Worm (Caenorhabditis elegans) whole organism, L2 larva: ENCODE data around the gene atf-2.
A peak's percentile ranks its signal among the peaks of the same experiment; 100 is the strongest.

Experiments
- C34F6.9 ChIP-seq: fragments of 150-350 bp; optimal IDR thresholded peaks from 2 replicates; lab custom pipeline; 2014; ENCODE audit warnings: missing biosample characterization, missing genetic modification characterization
- F13H6.1 ChIP-seq: sonication (generic microtip); optimal IDR thresholded peaks from 2 replicates; lab custom pipeline; 2016; ENCODE audit warnings: missing genetic modification characterization, missing compliant biosample characterization
- R02D3.7 ChIP-seq: fragments of 150-350 bp; optimal IDR thresholded peaks from 2 replicates; lab custom pipeline; 2014; ENCODE audit warnings: missing biosample characterization, missing genetic modification characterization
- Y55F3AM.14 ChIP-seq: fragments of 200-800 bp; sonication (Bioruptor generic); optimal IDR thresholded peaks from 2 replicates; lab custom pipeline; 2018; ENCODE audit warnings: mild to moderate bottlenecking, missing genetic modification characterization, missing compliant biosample characterization
- ZK546.5 ChIP-seq: sonication (generic microtip); optimal IDR thresholded peaks from 2 replicates; lab custom pipeline; 2017; ENCODE audit warnings: missing biosample characterization, missing genetic modification characterization
- alr-1 ChIP-seq: fragments of 150-350 bp; optimal IDR thresholded peaks from 2 replicates; lab custom pipeline; 2014; ENCODE audit warnings: missing biosample characterization, missing genetic modification characterization
- ama-1 ChIP-seq: fragments of 150-350 bp; optimal IDR thresholded peaks from 2 replicates; lab custom pipeline; 2018; ENCODE audit warnings: inconsistent platforms
- ceh-16 ChIP-seq: fragments of 150-350 bp; optimal IDR thresholded peaks from 2 replicates; lab custom pipeline; 2014; ENCODE audit warnings: missing biosample characterization, missing genetic modification characterization
- ceh-82 ChIP-seq: fragments of 150-350 bp; optimal IDR thresholded peaks from 2 replicates; lab custom pipeline; 2014; ENCODE audit warnings: missing biosample characterization, missing genetic modification characterization
- crh-2 ChIP-seq: sonication (generic microtip); optimal IDR thresholded peaks from 2 replicates; lab custom pipeline; 2017; ENCODE audit warnings: missing biosample characterization, missing genetic modification characterization
- egl-27 ChIP-seq: sonication (generic microtip); optimal IDR thresholded peaks from 3 replicates; lab custom pipeline; 2017; ENCODE audit warnings: missing biosample characterization, missing genetic modification reagents, missing genetic modification characterization
- elt-1 ChIP-seq: fragments of 150-350 bp; optimal IDR thresholded peaks from 2 replicates; lab custom pipeline; 2014; ENCODE audit warnings: missing biosample characterization, missing genetic modification characterization
- elt-3 ChIP-seq: sonication (generic microtip); optimal IDR thresholded peaks from 2 replicates; lab custom pipeline; 2017; ENCODE audit warnings: missing biosample characterization, missing genetic modification characterization
- fos-1 ChIP-seq: fragments of 150-350 bp; optimal IDR thresholded peaks from 2 replicates; lab custom pipeline; 2014; ENCODE audit warnings: missing biosample characterization, missing genetic modification characterization
- gmeb-1 ChIP-seq: fragments of 150-350 bp; optimal IDR thresholded peaks from 2 replicates; lab custom pipeline; 2014; ENCODE audit warnings: missing biosample characterization, missing genetic modification characterization
- lin-13 ChIP-seq: fragments of 150-350 bp; optimal IDR thresholded peaks from 2 replicates; lab custom pipeline; 2014; ENCODE audit warnings: missing biosample characterization, missing genetic modification reagents, missing genetic modification characterization
- lin-39 ChIP-seq: fragments of 150-350 bp; optimal IDR thresholded peaks from 2 replicates; lab custom pipeline; 2014; ENCODE audit warnings: missing biosample characterization, missing genetic modification reagents, missing genetic modification characterization
- lsy-2 ChIP-seq, 2 experiments: fragments of 150-350 bp in 1 of 2; sonication (generic microtip) in 1 of 2; optimal IDR thresholded peaks; 2 replicates each; lab custom pipeline; 2014 to 2017; ENCODE audit warnings: missing biosample characterization in 2 of 2, missing genetic modification characterization in 2 of 2
- mab-5 ChIP-seq: fragments of 150-350 bp; optimal IDR thresholded peaks from 2 replicates; lab custom pipeline; 2014; ENCODE audit warnings: missing biosample characterization, missing genetic modification characterization
- mbf-1 ChIP-seq: sonication (generic microtip); optimal IDR thresholded peaks from 2 replicates; lab custom pipeline; 2017; ENCODE audit warnings: missing biosample characterization, missing genetic modification characterization
- mdl-1 ChIP-seq, 2 experiments: fragments of 150-350 bp in 1 of 2; sonication (generic microtip) in 1 of 2; optimal IDR thresholded peaks; 2 replicates each; lab custom pipeline; 2017; ENCODE audit warnings: missing biosample characterization in 2 of 2, missing genetic modification characterization in 2 of 2
- nhr-10 ChIP-seq: sonication (generic microtip); optimal IDR thresholded peaks from 2 replicates; lab custom pipeline; 2017; ENCODE audit warnings: missing biosample characterization, missing genetic modification characterization
- nhr-11 ChIP-seq: fragments of 150-350 bp; optimal IDR thresholded peaks from 2 replicates; lab custom pipeline; 2014; ENCODE audit warnings: missing biosample characterization, missing genetic modification characterization
- nhr-12 ChIP-seq: fragments of 150-350 bp; optimal IDR thresholded peaks from 2 replicates; lab custom pipeline; 2014; ENCODE audit warnings: missing biosample characterization, missing genetic modification characterization
- nhr-129 ChIP-seq: fragments of 150-350 bp; optimal IDR thresholded peaks from 2 replicates; lab custom pipeline; 2014; ENCODE audit warnings: missing biosample characterization, missing genetic modification characterization
- nhr-21 ChIP-seq: fragments of 150-350 bp; optimal IDR thresholded peaks from 2 replicates; lab custom pipeline; 2014; ENCODE audit warnings: missing biosample characterization, missing genetic modification characterization
- nhr-23 ChIP-seq: fragments of 150-350 bp; optimal IDR thresholded peaks from 2 replicates; lab custom pipeline; 2014; ENCODE audit warnings: missing biosample characterization, missing genetic modification reagents, missing genetic modification characterization
- nhr-237 ChIP-seq: fragments of 150-350 bp; optimal IDR thresholded peaks from 2 replicates; lab custom pipeline; 2014; ENCODE audit warnings: missing biosample characterization, missing genetic modification characterization
- nhr-25 ChIP-seq: fragments of 150-350 bp; sonication (generic microtip); optimal IDR thresholded peaks from 3 replicates; lab custom pipeline; 2014; ENCODE audit warnings: missing biosample characterization, missing genetic modification characterization
- nhr-77 ChIP-seq: fragments of 150-350 bp; optimal IDR thresholded peaks from 2 replicates; lab custom pipeline; 2014; ENCODE audit warnings: missing biosample characterization, missing genetic modification characterization
- peb-1 ChIP-seq: fragments of 150-350 bp; optimal IDR thresholded peaks from 2 replicates; lab custom pipeline; 2014; ENCODE audit warnings: missing biosample characterization, missing genetic modification characterization
- sem-4 ChIP-seq: fragments of 150-350 bp; optimal IDR thresholded peaks from 2 replicates; lab custom pipeline; 2014; ENCODE audit warnings: missing biosample characterization, missing genetic modification reagents, missing genetic modification characterization
- skn-1 ChIP-seq: sonication (generic microtip); optimal IDR thresholded peaks from 2 replicates; lab custom pipeline; 2017; ENCODE audit warnings: missing biosample characterization, missing genetic modification characterization
- sma-3 ChIP-seq: sonication (generic microtip); optimal IDR thresholded peaks from 2 replicates; lab custom pipeline; 2016; ENCODE audit warnings: missing genetic modification reagents, missing genetic modification characterization, missing compliant biosample characterization
- sma-9 ChIP-seq, 2 experiments: fragments of 150-350 bp in 1 of 2; sonication (generic microtip) in 1 of 2; optimal IDR thresholded peaks; 2 replicates each; lab custom pipeline; 2014 to 2016; ENCODE audit warnings: missing genetic modification characterization in 2 of 2, mild to moderate bottlenecking in 1 of 2, missing biosample characterization in 1 of 2, missing compliant biosample characterization in 1 of 2, missing genetic modification reagents in 1 of 2, moderate library complexity in 1 of 2
- snpc-4 ChIP-seq: fragments of 150-350 bp; optimal IDR thresholded peaks from 2 replicates; lab custom pipeline; 2014; ENCODE audit warnings: missing biosample characterization, missing genetic modification characterization
- unc-39 ChIP-seq: fragments of 150-350 bp; optimal IDR thresholded peaks from 2 replicates; lab custom pipeline; 2014; ENCODE audit warnings: missing biosample characterization, missing genetic modification characterization
- unc-55 ChIP-seq: fragments of 150-350 bp; sonication (generic microtip); optimal IDR thresholded peaks from 3 replicates; lab custom pipeline; 2014; ENCODE audit warnings: missing biosample characterization, missing genetic modification reagents, missing genetic modification characterization
- unc-62 ChIP-seq: fragments of 150-350 bp; optimal IDR thresholded peaks from 2 replicates; lab custom pipeline; 2014; ENCODE audit warnings: missing biosample characterization, missing genetic modification reagents, missing genetic modification characterization
- zag-1 ChIP-seq: fragments of 150-350 bp; optimal IDR thresholded peaks from 2 replicates; lab custom pipeline; 2014; ENCODE audit warnings: missing biosample characterization, missing genetic modification characterization
- ztf-1 ChIP-seq: fragments of 200-800 bp; sonication (Bioruptor generic); conservative IDR thresholded peaks from 2 replicates; pipeline ENCODE4 v1.3.6; 2022; ENCODE audit warnings: missing genetic modification characterization, missing compliant biosample characterization
- ztf-11 ChIP-seq: sonication (generic microtip); optimal IDR thresholded peaks from 2 replicates; lab custom pipeline; 2017; ENCODE audit warnings: missing biosample characterization, missing genetic modification characterization
- ztf-4 ChIP-seq: fragments of 150-350 bp; optimal IDR thresholded peaks from 2 replicates; lab custom pipeline; 2014; ENCODE audit warnings: missing biosample characterization, missing genetic modification characterization

The atf-2 gene

ce11 chrII:8788752-8789151, 37.0 kb downstream of the atf-2 start:
- TF ChIP-seq unc-55 (GFP tag; lab: Kevin White, UChicago) (no peak), elt-3 (no peak), nhr-129 (no peak), C34F6.9 (tag; lab: Kevin White, UChicago) (no peak), mdl-1 (tag; optimal IDR thresholded peaks at IDR 0.05; lab: Kevin White, UChicago) (no peak), fos-1 (tag; lab: Kevin White, UChicago) (no peak), nhr-10 (tag; lab: Kevin White, UChicago) (no peak)

ce11 chrII:8789828-8790558, 38.2 kb downstream of the atf-2 start, which contains the start of gene F07H5.13:
TSS of gene F07H5.13 (plus strand) at chrII:8790557.
- no peak for TF ChIP-seq snpc-4 (tag; lab: Kevin White, UChicago)
- no peak for TF ChIP-seq fos-1 (tag; lab: Kevin White, UChicago)
- TF ChIP-seq lsy-2 (tag; optimal IDR thresholded peaks at IDR 0.05; lab: Kevin White, UChicago) = peak in 1 of 2 experiments; percentile 63
- no peak for TF ChIP-seq zag-1 (tag; lab: Kevin White, UChicago)
- TF ChIP-seq nhr-11 (tag; lab: Kevin White, UChicago) = no peak
- TF ChIP-seq unc-62 (GFP tag; lab: Kevin White, UChicago) = no peak
- TF ChIP-seq nhr-21 (tag; lab: Kevin White, UChicago) = peak; percentile 38
- TF ChIP-seq R02D3.7 (tag; lab: Kevin White, UChicago) = no peak
- TF ChIP-seq ztf-1 (GFP tag; lab: Robert Waterston, UW) = no peak
- peak; percentile 71 for TF ChIP-seq ztf-4 (tag; lab: Kevin White, UChicago)
- no peak for TF ChIP-seq gmeb-1 (tag; lab: Kevin White, UChicago)
- TF ChIP-seq C34F6.9 (tag; lab: Kevin White, UChicago) = peak; percentile 40
- TF ChIP-seq Y55F3AM.14 (GFP tag; lab: Kevin White, UChicago) = peak; percentile 76
- no peak for TF ChIP-seq mab-5 (tag; lab: Kevin White, UChicago)
- no peak for TF ChIP-seq ama-1 (lab: Kevin White, UChicago)
- peak; percentile 54 for TF ChIP-seq lin-13
- peak; percentile 69 for TF ChIP-seq crh-2 (tag; lab: Kevin White, UChicago)
- no peak for TF ChIP-seq nhr-23 (tag; lab: Kevin White, UChicago)
- no peak for TF ChIP-seq skn-1
- TF ChIP-seq elt-3 = no peak
- no peak for TF ChIP-seq sem-4 (tag; lab: Kevin White, UChicago)
- no peak for TF ChIP-seq mbf-1 (tag; lab: Kevin White, UChicago)
- TF ChIP-seq nhr-77 (tag; lab: Kevin White, UChicago) = no peak
- TF ChIP-seq nhr-25 = peak; percentile 71
- TF ChIP-seq alr-1 (tag; lab: Kevin White, UChicago) = no peak
- TF ChIP-seq nhr-12 = peak; percentile 4
- TF ChIP-seq F13H6.1 = peak; percentile 62
- no peak for TF ChIP-seq elt-1 (tag; lab: Kevin White, UChicago)
- TF ChIP-seq nhr-129 = peak; percentile 22
- TF ChIP-seq mdl-1 (tag; optimal IDR thresholded peaks at IDR 0.05; lab: Kevin White, UChicago) = no peak
- no peak for TF ChIP-seq ceh-82
- TF ChIP-seq sma-3 = peak; percentile 63
- TF ChIP-seq nhr-237 (tag; lab: Kevin White, UChicago) = no peak
- TF ChIP-seq peb-1 = no peak
- TF ChIP-seq unc-55 (GFP tag; lab: Kevin White, UChicago) = peak; percentile 14
- no peak for TF ChIP-seq nhr-10 (tag; lab: Kevin White, UChicago)
- peak; percentile 56 for TF ChIP-seq sma-9 (GFP tag; optimal IDR thresholded peaks at IDR 0.05; lab: Kevin White, UChicago)
- TF ChIP-seq sma-9 (tag; optimal IDR thresholded peaks at IDR 0.05; lab: Kevin White, UChicago) = no peak

DNA sequence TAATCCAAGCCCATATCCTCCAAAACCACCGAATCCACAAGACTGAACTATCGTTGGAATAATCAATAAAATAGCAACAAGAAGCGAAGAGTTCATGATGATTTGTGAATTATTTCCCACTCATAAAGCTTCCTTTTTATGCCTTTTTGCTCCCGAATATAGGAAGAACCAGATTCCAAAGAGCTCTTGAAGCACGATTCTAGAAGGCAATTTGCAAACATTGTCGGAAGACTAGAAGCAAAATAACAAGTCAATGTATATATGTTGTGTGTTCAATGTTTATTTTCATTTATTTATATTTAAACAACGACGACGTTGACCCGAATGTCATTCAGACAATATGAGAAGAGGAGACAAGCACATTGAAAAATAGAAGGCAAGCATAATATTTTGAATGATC, 40.9 kb downstream of the atf-2 start, which contains the start of gene idpa-2:
idpa-2 (minus strand) TSS at position 101 of the 400 bp plus-strand sequence.
- TF ChIP-seq lin-13 (no peak), mbf-1 (tag; lab: Kevin White, UChicago) (no peak), lin-39 (no peak), ceh-82 (no peak), nhr-23 (tag; lab: Kevin White, UChicago) (no peak), nhr-12 (no peak), ceh-16 (tag; lab: Kevin White, UChicago) (no peak), egl-27 (tag; lab: Kevin White, UChicago) (no peak), ZK546.5 (tag; lab: Kevin White, UChicago) (no peak), ama-1 (lab: Kevin White, UChicago) (no peak), crh-2 (tag; lab: Kevin White, UChicago) (no peak), ztf-11 (tag; lab: Kevin White, UChicago) (no peak), snpc-4 (tag; lab: Kevin White, UChicago) (no peak), unc-39 (no peak), nhr-11 (tag; lab: Kevin White, UChicago) (no peak)
